Worm (Caenorhabditis elegans) whole organism, midembryonic: ENCODE data around the gene mccc-1.

Experiments
- T22C8.4 ChIP-seq: fragments of 200-800 bp; sonication (Bioruptor generic); IDR thresholded peaks from 2 replicates; pipeline ENCODE4 v1.3.6; 2022; ENCODE audit warnings: missing genetic modification characterization, missing compliant biosample characterization
- cog-1 ChIP-seq: sonication (generic microtip); optimal IDR thresholded peaks from 2 replicates; lab custom pipeline; 2016; ENCODE audit warnings: missing genetic modification characterization, missing compliant biosample characterization
- flt-1 ChIP-seq: fragments of 200-800 bp; sonication (Bioruptor generic); IDR thresholded peaks from 2 replicates; pipeline ENCODE4 v1.3.6; 2022; ENCODE audit warnings: missing genetic modification characterization, missing compliant biosample characterization
- klf-2 ChIP-seq: fragments of 200-800 bp; sonication (Bioruptor generic); conservative IDR thresholded peaks from 2 replicates; pipeline ENCODE4 v1.3.6; 2022; ENCODE audit warnings: missing genetic modification reagents, missing genetic modification characterization, missing compliant biosample characterization
- med-1 ChIP-seq: sonication (generic microtip); optimal IDR thresholded peaks from 2 replicates; lab custom pipeline; 2017; ENCODE audit warnings: missing genetic modification characterization, mild to moderate bottlenecking, missing compliant biosample characterization, antibody characterized with exemption, missing genetic modification reagents; ENCODE audit not compliant: insufficient read depth
- tab-1 ChIP-seq: fragments of 200-800 bp; sonication (Bioruptor generic); IDR thresholded peaks from 2 replicates; pipeline ENCODE4 v1.3.6; 2022; ENCODE audit warnings: missing genetic modification characterization, missing compliant biosample characterization
- ztf-23 ChIP-seq: fragments of 200-800 bp; sonication (Bioruptor generic); IDR thresholded peaks from 2 replicates; pipeline ENCODE4 v1.3.6; 2022; ENCODE audit warnings: missing genetic modification reagents, missing genetic modification characterization, missing compliant biosample characterization
- ztf-29 ChIP-seq: fragments of 200-800 bp; sonication (Bioruptor generic); IDR thresholded peaks from 2 replicates; pipeline ENCODE4 v1.3.6; 2022; ENCODE audit warnings: missing genetic modification reagents, missing genetic modification characterization, missing compliant biosample characterization

ce11 chrIV:9861921-9862320 is 22.4 kb upstream of the mccc-1 start, which contains the start of gene K07F5.14:
- no peak for TF ChIP-seq flt-1 (GFP tag; lab: Robert Waterston, UW)
- no peak for TF ChIP-seq T22C8.4 (GFP tag; lab: Robert Waterston, UW)
- TF ChIP-seq cog-1: no peak
- TF ChIP-seq ztf-23: no peak
- TF ChIP-seq ztf-29 (GFP tag; lab: Robert Waterston, UW): no peak
- no peak for TF ChIP-seq med-1 (GFP tag; lab: Kevin White, UChicago)
- no peak for TF ChIP-seq tab-1 (GFP tag; lab: Robert Waterston, UW)
- TF ChIP-seq klf-2 (GFP tag; lab: Robert Waterston, UW): no peak
